Fruit fly (Drosophila melanogaster): ENCODE data around the gene dUTPase.

DNA sequence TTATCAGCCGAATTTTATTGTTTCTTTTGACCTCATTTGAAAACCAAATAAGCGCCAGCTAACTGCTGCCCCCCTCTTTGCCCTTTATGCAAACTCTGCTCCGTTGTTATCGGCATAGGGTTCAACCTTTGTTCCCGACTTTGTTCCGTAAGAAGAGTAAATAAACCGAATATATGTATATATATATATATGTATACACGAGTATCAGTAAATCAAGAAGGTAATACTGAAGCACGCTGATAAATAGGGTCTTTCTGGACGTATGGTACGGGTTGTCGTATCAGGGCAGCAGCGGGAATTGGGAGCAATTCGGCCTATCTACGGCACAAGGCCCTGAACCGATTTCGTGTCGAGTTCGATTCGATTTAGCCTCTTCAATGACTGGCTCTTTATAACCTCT is 27.8 kb downstream of the dUTPase start:
- TF ChIP-seq ttk (optimal IDR thresholded peaks at IDR 0.05) (no peak), insv (optimal IDR thresholded peaks at IDR 0.05) (no peak), psq (optimal IDR thresholded peaks at IDR 0.05) (no peak), Sin3A (optimal IDR thresholded peaks at IDR 0.05) (no peak), h (optimal IDR thresholded peaks at IDR 0.05) (no peak), Myc (optimal IDR thresholded peaks at IDR 0.05) (no peak)

Data from Kc167 (cell line).